Fruit fly (Drosophila melanogaster): ENCODE data around the gene CG14985.

Gene CG14985

dm6 chr3L:4047635-4048034, 44.4 kb downstream of the CG14985 start, which contains the start of gene Dpy-30L2 (continued):
- TF ChIP-seq CG18764 (GFP tag; optimal IDR thresholded peaks at IDR 0.05) (no peak), zf30C (GFP tag; optimal IDR thresholded peaks at IDR 0.05) (no peak), CG7556 (GFP tag; optimal IDR thresholded peaks at IDR 0.05) (no peak), Meics (GFP tag; optimal IDR thresholded peaks at IDR 0.05) (no peak), Usf (GFP tag; optimal IDR thresholded peaks at IDR 0.05) (no peak), B-H2 (GFP tag; optimal IDR thresholded peaks at IDR 0.05) (no peak)

dm6 chr3L:4049082-4049481, 45.8 kb downstream of the CG14985 start:
- TF ChIP-seq CG15269 (tag; optimal IDR thresholded peaks at IDR 0.05) = peak; percentile 46
- peak; percentile 6 for TF ChIP-seq Xbp1 (GFP tag; optimal IDR thresholded peaks at IDR 0.05)
- TF ChIP-seq grau (tag; optimal IDR thresholded peaks at IDR 0.05) = peak; percentile 25
- TF ChIP-seq trem (tag; optimal IDR thresholded peaks at IDR 0.05) = no peak
- TF ChIP-seq Kr (GFP tag; optimal IDR thresholded peaks at IDR 0.05) = no peak
- TF ChIP-seq Oli (tag; optimal IDR thresholded peaks at IDR 0.05) = peak; percentile 35
- no peak for TF ChIP-seq CG4707 (GFP tag; optimal IDR thresholded peaks at IDR 0.05)
- TF ChIP-seq Ssrp (tag; optimal IDR thresholded peaks at IDR 0.05) = peak; percentile 22
- TF ChIP-seq Blimp-1 (GFP tag; optimal IDR thresholded peaks at IDR 0.05) = peak; percentile 14
- no peak for TF ChIP-seq fd102C (GFP tag; optimal IDR thresholded peaks at IDR 0.05)
- TF ChIP-seq CG30403 (GFP tag; optimal IDR thresholded peaks at IDR 0.05) = peak; percentile 11
- TF ChIP-seq CG13424 (tag; optimal IDR thresholded peaks at IDR 0.05) = peak; percentile 11
- TF ChIP-seq CG10366 (GFP tag; IDR thresholded peaks at IDR 0.05) = no peak
- peak; percentile 54 for TF ChIP-seq CG11504 (tag; optimal IDR thresholded peaks at IDR 0.05)
- TF ChIP-seq CG9437 (GFP tag; optimal IDR thresholded peaks at IDR 0.05) = peak; percentile 7
- peak; percentile 34; the same call in 1 of the 2 replicates for TF ChIP-seq Xrp1 (GFP tag; IDR thresholded peaks at IDR 0.05)
- TF ChIP-seq dmrt99B (tag; optimal IDR thresholded peaks at IDR 0.05) = peak; percentile 51
- no peak for TF ChIP-seq ara (GFP tag; IDR thresholded peaks at IDR 0.05)
- no peak for TF ChIP-seq Antp (GFP tag; optimal IDR thresholded peaks at IDR 0.05)
- TF ChIP-seq Sox102F (GFP tag; optimal IDR thresholded peaks at IDR 0.05) = peak; percentile 48
- no peak for TF ChIP-seq hkb (optimal IDR thresholded peaks at IDR 0.05)
- TF ChIP-seq hkb (GFP tag; IDR thresholded peaks at IDR 0.05) = peak; percentile 38; the same call in 1 of the 2 replicates
- TF ChIP-seq CG13894 (tag; optimal IDR thresholded peaks at IDR 0.05) = no peak
- TF ChIP-seq tll (GFP tag; optimal IDR thresholded peaks at IDR 0.05) = no peak
- TF ChIP-seq CG6272 (GFP tag; IDR thresholded peaks at IDR 0.05) = no peak
- peak; percentile 42; the same call in 1 of the 2 replicates for TF ChIP-seq CG31441 (GFP tag; IDR thresholded peaks at IDR 0.05)
- peak in 1 of 2 experiments; percentile 18 for TF ChIP-seq bsh (GFP tag; optimal IDR thresholded peaks at IDR 0.05)
- no peak for TF ChIP-seq aop (GFP tag; IDR thresholded peaks at IDR 0.05)
- TF ChIP-seq Atf3 (GFP tag; optimal IDR thresholded peaks at IDR 0.05) = no peak
- TF ChIP-seq Ada2b (GFP tag; IDR thresholded peaks at IDR 0.05) = no peak
- no peak for TF ChIP-seq lov (optimal IDR thresholded peaks at IDR 0.05)
- no peak for TF ChIP-seq lov (GFP tag; IDR thresholded peaks at IDR 0.05)
- TF ChIP-seq D19B (GFP tag; optimal IDR thresholded peaks at IDR 0.05) = peak; percentile 13
- 0 out of 2 replicates have a peak, but pooled peaks have one; percentile 21 for TF ChIP-seq lmd (GFP tag; IDR thresholded peaks at IDR 0.05)
- TF ChIP-seq CG17361 (GFP tag; IDR thresholded peaks at IDR 0.05) = 0 out of 3 replicates have a peak, but pooled peaks have one; percentile 34
- no peak for TF ChIP-seq NfI (GFP tag; optimal IDR thresholded peaks at IDR 0.05)
- TF ChIP-seq chn (GFP tag; optimal IDR thresholded peaks at IDR 0.05) = no peak
- no peak for TF ChIP-seq h (optimal IDR thresholded peaks at IDR 0.05)
- TF ChIP-seq unpg (GFP tag; optimal IDR thresholded peaks at IDR 0.05) = peak; percentile 7
- peak; percentile 44 for TF ChIP-seq gem (tag; optimal IDR thresholded peaks at IDR 0.05)
- TF ChIP-seq Rfx (GFP tag; IDR thresholded peaks at IDR 0.05) = 0 out of 2 replicates have a peak, but pooled peaks have one; percentile 13
- peak; percentile 18 for TF ChIP-seq CoRest (tag; optimal IDR thresholded peaks at IDR 0.05)
- TF ChIP-seq ci (GFP tag; IDR thresholded peaks at IDR 0.05) = no peak
- TF ChIP-seq run (tag; optimal IDR thresholded peaks at IDR 0.05) = no peak

Data from whole organism, embryonic.